Fruit fly (Drosophila melanogaster) whole organism, embryonic: ENCODE results near the gene AP-1-2beta.

ENCODE experiments used
- Blimp-1 ChIP-seq: fragments of 200-800 bp; sonication (Bioruptor generic); optimal IDR thresholded peaks from 3 replicates; lab custom pipeline; 2018; ENCODE audit warnings: missing biosample characterization, missing genetic modification characterization, mild to moderate bottlenecking, moderate library complexity, missing genetic modification reagents
- Bteb2 ChIP-seq: fragments of 200-800 bp; sonication (Bioruptor generic); optimal IDR thresholded peaks from 2 replicates; lab custom pipeline; 2016; ENCODE audit warnings: missing biosample characterization, missing genetic modification characterization
- CG11398 ChIP-seq: fragments of 200-800 bp; sonication (Bioruptor generic); optimal IDR thresholded peaks from 2 replicates; lab custom pipeline; 2016; ENCODE audit warnings: missing biosample characterization, missing genetic modification characterization
- CG11504 ChIP-seq: fragments of 200-800 bp; sonication (Bioruptor generic); optimal IDR thresholded peaks from 3 replicates; lab custom pipeline; 2019; ENCODE audit warnings: missing biosample characterization, mild to moderate bottlenecking, missing genetic modification characterization, moderate library complexity
- CG12155 ChIP-seq: fragments of 200-800 bp; sonication (Bioruptor generic); optimal IDR thresholded peaks from 3 replicates; lab custom pipeline; 2016; ENCODE audit warnings: missing biosample characterization, missing genetic modification characterization
- CG14014 ChIP-seq: fragments of 200-800 bp; sonication (Bioruptor generic); IDR thresholded peaks from 2 replicates; pipeline ENCODE4 v1.3.6; 2022; ENCODE audit warnings: missing biosample characterization, missing genetic modification characterization
- CG1603 ChIP-seq: fragments of 200-800 bp; sonication (Bioruptor generic); optimal IDR thresholded peaks from 2 replicates; lab custom pipeline; 2019; ENCODE audit warnings: missing biosample characterization, mild to moderate bottlenecking, missing genetic modification characterization, moderate library complexity
- CG17328 ChIP-seq: fragments of 200-800 bp; sonication (Bioruptor generic); IDR thresholded peaks from 2 replicates; pipeline ENCODE4 v1.3.6; 2022; ENCODE audit warnings: missing biosample characterization, missing genetic modification characterization
- CG17359 ChIP-seq: fragments of 200-800 bp; sonication (Bioruptor generic); optimal IDR thresholded peaks from 3 replicates; lab custom pipeline; 2018; ENCODE audit warnings: missing biosample characterization, mild to moderate bottlenecking, missing genetic modification characterization, moderate library complexity
- CG1792 ChIP-seq: fragments of 200-800 bp; sonication (Bioruptor generic); optimal IDR thresholded peaks from 2 replicates; lab custom pipeline; 2016; ENCODE audit warnings: missing biosample characterization, missing genetic modification characterization
- CG1832 ChIP-seq: fragments of 200-800 bp; sonication (Bioruptor generic); optimal IDR thresholded peaks from 2 replicates; lab custom pipeline; 2017; ENCODE audit warnings: missing biosample characterization, mild to moderate bottlenecking, missing genetic modification characterization, inconsistent platforms
- CG2678 ChIP-seq: fragments of 200-800 bp; sonication (Bioruptor generic); optimal IDR thresholded peaks from 3 replicates; lab custom pipeline; 2019; ENCODE audit warnings: missing biosample characterization, mild to moderate bottlenecking, missing genetic modification characterization, moderate library complexity
- CG34376 ChIP-seq: fragments of 200-800 bp; sonication (Bioruptor generic); optimal IDR thresholded peaks from 2 replicates; lab custom pipeline; 2018; ENCODE audit warnings: missing biosample characterization, mild to moderate bottlenecking, missing genetic modification characterization
- CG3726 ChIP-seq: fragments of 200-800 bp; sonication (Bioruptor generic); IDR thresholded peaks from 3 replicates; pipeline ENCODE4, ENCODE4 v1.3.6; 2022; ENCODE audit warnings: missing biosample characterization, missing genetic modification characterization
- CG3995 ChIP-seq: fragments of 200-800 bp; sonication (Bioruptor generic); optimal IDR thresholded peaks from 3 replicates; lab custom pipeline; 2016; ENCODE audit warnings: missing biosample characterization, missing genetic modification characterization
- CG4282 ChIP-seq: fragments of 200-800 bp; sonication (Bioruptor generic); optimal IDR thresholded peaks from 2 replicates; lab custom pipeline; 2016; ENCODE audit warnings: missing biosample characterization, missing genetic modification characterization
- CG4404 ChIP-seq: fragments of 200-800 bp; sonication (Bioruptor generic); IDR thresholded peaks from 2 replicates; pipeline ENCODE4 v1.3.6; 2022; ENCODE audit warnings: missing biosample characterization, missing genetic modification characterization
- CG6254 ChIP-seq: fragments of 200-800 bp; sonication (Bioruptor generic); optimal IDR thresholded peaks from 3 replicates; lab custom pipeline; 2017; ENCODE audit warnings: mild to moderate bottlenecking, missing biosample characterization, missing genetic modification reagents, missing genetic modification characterization
- CG7556 ChIP-seq: fragments of 200-800 bp; sonication (Bioruptor generic); optimal IDR thresholded peaks from 2 replicates; lab custom pipeline; 2017; ENCODE audit warnings: missing biosample characterization, mild to moderate bottlenecking, missing genetic modification characterization
- CG9215 ChIP-seq: fragments of 200-800 bp; sonication (Bioruptor generic); IDR thresholded peaks from 2 replicates; pipeline ENCODE4 v1.3.6; 2022; ENCODE audit warnings: missing biosample characterization, missing genetic modification characterization
- D19B ChIP-seq: fragments of 200-800 bp; sonication (Bioruptor generic); optimal IDR thresholded peaks from 2 replicates; lab custom pipeline; 2017; ENCODE audit warnings: missing biosample characterization, mild to moderate bottlenecking, missing genetic modification characterization
- Dfd ChIP-seq, 2 experiments: fragments of >200 bp; optimal IDR thresholded peaks; 2 replicates each; lab custom pipeline; 2017; ENCODE audit warnings: missing biosample characterization in 2 of 2, missing genetic modification characterization in 2 of 2
- Dll ChIP-seq: fragments of 200-800 bp; sonication (Bioruptor generic); IDR thresholded peaks from 4 replicates; pipeline ENCODE4 v1.3.6; 2022; ENCODE audit warnings: missing biosample characterization, missing genetic modification characterization; ENCODE audit not compliant: partially characterized antibody
- Doc2 ChIP-seq: fragments of 200-800 bp; sonication (Bioruptor generic); IDR thresholded peaks from 2 replicates; pipeline ENCODE4 v1.3.6; 2022; ENCODE audit warnings: missing biosample characterization, missing genetic modification characterization
- Fer3 ChIP-seq: fragments of 200-800 bp; sonication (Bioruptor generic); optimal IDR thresholded peaks from 2 replicates; lab custom pipeline; 2018; ENCODE audit warnings: missing biosample characterization, mild to moderate bottlenecking, missing genetic modification characterization, moderate library complexity
- HmgZ ChIP-seq: fragments of 200-800 bp; sonication (Bioruptor generic); optimal IDR thresholded peaks from 2 replicates; lab custom pipeline; 2018; ENCODE audit warnings: missing biosample characterization, mild to moderate bottlenecking, missing genetic modification characterization
- Mad ChIP-seq: fragments of 200-800 bp; sonication (Bioruptor generic); optimal IDR thresholded peaks from 2 replicates; lab custom pipeline; 2016; ENCODE audit warnings: missing biosample characterization, missing genetic modification characterization
- NC2α ChIP-seq: fragments of 200-800 bp; sonication (Bioruptor generic); optimal IDR thresholded peaks from 2 replicates; lab custom pipeline; 2016; ENCODE audit warnings: missing biosample characterization, missing genetic modification characterization
- NC2β ChIP-seq: fragments of 200-800 bp; sonication (Bioruptor generic); optimal IDR thresholded peaks from 2 replicates; lab custom pipeline; 2016; ENCODE audit warnings: missing biosample characterization, missing genetic modification characterization
- Ravus ChIP-seq: fragments of 200-800 bp; sonication (Bioruptor generic); IDR thresholded peaks from 2 replicates; pipeline ENCODE4 v1.3.6; 2022; ENCODE audit warnings: missing biosample characterization, missing genetic modification characterization
- Sox102F ChIP-seq: fragments of 200-800 bp; sonication (Bioruptor generic); optimal IDR thresholded peaks from 2 replicates; lab custom pipeline; 2018; ENCODE audit warnings: missing biosample characterization, mild to moderate bottlenecking, missing genetic modification characterization, moderate library complexity
- Spps ChIP-seq: fragments of 200-800 bp; sonication (Bioruptor generic); optimal IDR thresholded peaks from 2 replicates; lab custom pipeline; 2018; ENCODE audit warnings: missing biosample characterization, mild to moderate bottlenecking, missing genetic modification characterization
- al ChIP-seq: fragments of 200-800 bp; sonication (Bioruptor generic); IDR thresholded peaks from 2 replicates; pipeline ENCODE4 v1.3.6; 2022; ENCODE audit warnings: missing biosample characterization, missing genetic modification characterization
- crc ChIP-seq: fragments of 200-800 bp; sonication (Bioruptor generic); optimal IDR thresholded peaks from 2 replicates; lab custom pipeline; 2016; ENCODE audit warnings: missing biosample characterization, missing genetic modification characterization
- dmrt11E ChIP-seq: fragments of 200-800 bp; sonication (Bioruptor generic); optimal IDR thresholded peaks from 3 replicates; lab custom pipeline; 2018; ENCODE audit warnings: missing biosample characterization, mild to moderate bottlenecking, missing genetic modification characterization, moderate library complexity
- en ChIP-seq: fragments of 200-800 bp; sonication (Bioruptor generic); optimal IDR thresholded peaks from 2 replicates; lab custom pipeline; 2016; ENCODE audit warnings: missing biosample characterization, missing genetic modification characterization
- fd102C ChIP-seq: fragments of 200-800 bp; sonication (Bioruptor generic); optimal IDR thresholded peaks from 2 replicates; lab custom pipeline; 2018; ENCODE audit warnings: missing biosample characterization, mild to moderate bottlenecking, missing genetic modification characterization, moderate library complexity
- gsb ChIP-seq: fragments of 200-800 bp; sonication (Bioruptor generic); IDR thresholded peaks from 2 replicates; pipeline ENCODE4 v1.3.6; 2022; ENCODE audit warnings: missing biosample characterization, missing genetic modification characterization
- ham ChIP-seq: fragments of 200-800 bp; sonication (Bioruptor generic); IDR thresholded peaks from 2 replicates; pipeline ENCODE4 v1.3.6; 2022; ENCODE audit warnings: missing biosample characterization, missing genetic modification characterization
- ind ChIP-seq: fragments of 200-800 bp; sonication (Bioruptor generic); optimal IDR thresholded peaks from 3 replicates; lab custom pipeline; 2016; ENCODE audit warnings: missing biosample characterization, missing genetic modification characterization
- jing ChIP-seq: fragments of 200-800 bp; sonication (Bioruptor generic); optimal IDR thresholded peaks from 2 replicates; lab custom pipeline; 2018; ENCODE audit warnings: missing biosample characterization, mild to moderate bottlenecking, missing genetic modification characterization
- knrl ChIP-seq: fragments of 200-800 bp; sonication (Bioruptor generic); IDR thresholded peaks from 3 replicates; pipeline ENCODE4 v1.3.6; 2022; ENCODE audit warnings: missing biosample characterization, missing genetic modification characterization; ENCODE audit not compliant: partially characterized antibody
- lola ChIP-seq, 3 experiments: fragments of >200 bp in 2 of 3; fragments of 200-800 bp in 1 of 3; sonication (Bioruptor generic) in 1 of 3; optimal IDR thresholded peaks; 2 replicates each; lab custom pipeline; 2017 to 2019; ENCODE audit warnings: missing biosample characterization in 3 of 3, missing genetic modification characterization in 3 of 3, mild to moderate bottlenecking in 1 of 3, moderate library complexity in 1 of 3
- pho ChIP-seq: fragments of 200-800 bp; sonication (Bioruptor generic); optimal IDR thresholded peaks from 2 replicates; lab custom pipeline; 2016; ENCODE audit warnings: missing biosample characterization, missing genetic modification characterization
- schlank ChIP-seq: fragments of 200-800 bp; sonication (Bioruptor generic); optimal IDR thresholded peaks from 2 replicates; lab custom pipeline; 2018; ENCODE audit warnings: missing biosample characterization, mild to moderate bottlenecking, missing genetic modification characterization
- sisA ChIP-seq: fragments of 200-800 bp; sonication (Bioruptor generic); IDR thresholded peaks from 2 replicates; pipeline ENCODE4 v1.3.6; 2022; ENCODE audit warnings: missing biosample characterization, missing genetic modification characterization
- slp2 ChIP-seq: fragments of 200-800 bp; sonication (Bioruptor generic); optimal IDR thresholded peaks from 2 replicates; lab custom pipeline; 2016; ENCODE audit warnings: missing biosample characterization, missing genetic modification characterization
- zen2 ChIP-seq: fragments of 200-800 bp; sonication (Bioruptor generic); IDR thresholded peaks from 3 replicates; pipeline ENCODE4 v1.3.6; 2022; ENCODE audit warnings: missing biosample characterization, missing genetic modification characterization; ENCODE audit not compliant: partially characterized antibody
- zf30C ChIP-seq: fragments of 200-800 bp; sonication (Bioruptor generic); optimal IDR thresholded peaks from 3 replicates; lab custom pipeline; 2018; ENCODE audit warnings: missing biosample characterization, mild to moderate bottlenecking, missing genetic modification characterization

AP-1-2beta gene

DNA sequence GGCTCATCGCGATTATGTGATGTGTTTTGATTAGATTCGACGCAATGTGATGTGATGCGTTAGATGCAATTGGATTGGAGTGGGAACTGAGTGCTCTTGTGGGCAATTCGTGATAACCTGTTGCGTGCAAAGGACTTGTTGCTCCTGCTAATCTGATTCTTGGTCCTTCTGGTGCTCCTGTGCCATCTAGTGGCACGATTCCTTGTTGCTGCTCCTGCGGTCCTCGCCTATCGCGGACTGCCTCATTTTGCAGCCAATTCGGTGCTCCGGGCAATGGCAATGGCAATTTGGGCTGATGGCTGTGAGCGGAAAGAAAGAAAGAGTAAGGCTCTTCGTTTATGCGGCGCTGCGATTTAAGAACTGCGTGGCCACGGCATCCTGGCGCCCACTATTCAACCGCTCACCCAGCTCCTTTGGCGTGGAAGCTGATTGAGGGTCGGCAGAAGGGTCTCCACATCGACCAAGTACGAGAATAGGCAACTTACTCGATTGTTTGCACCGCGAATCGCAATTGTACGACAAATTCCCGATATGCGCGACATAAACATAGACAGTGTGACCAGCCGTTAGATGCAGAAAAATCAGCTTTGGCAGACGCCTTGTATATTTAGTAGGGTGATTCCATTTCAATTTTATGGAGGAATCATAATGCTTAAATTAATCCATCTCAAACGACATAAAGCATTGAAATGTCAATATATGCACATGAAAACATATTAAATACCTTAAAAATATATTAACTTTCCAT is 37.7 kb upstream of the AP-1-2beta start, which contains the start of gene Mer (continued):
- TF ChIP-seq NC2α (GFP tag; lab: Kevin White, UChicago), result peak; percentile 46
- TF ChIP-seq zf30C (GFP tag; lab: Kevin White, UChicago), result no peak
- no peak for TF ChIP-seq jing (GFP tag; lab: Kevin White, UChicago)
- 0 out of 2 replicates have a peak, but pooled peaks have one; percentile 57 for TF ChIP-seq ham (GFP tag; lab: Robert Waterston, UW)
- TF ChIP-seq CG7556 (GFP tag; lab: Kevin White, UChicago), result peak; percentile 75
- peak; percentile 81 for TF ChIP-seq al (GFP tag; lab: Robert Waterston, UW)
- no peak for TF ChIP-seq Sox102F (GFP tag; lab: Kevin White, UChicago)
- peak; percentile 60 for TF ChIP-seq CG4404
- TF ChIP-seq ind (GFP tag; lab: Kevin White, UChicago), result peak; percentile 84
- peak; percentile 66 for TF ChIP-seq CG9215 (GFP tag; lab: Robert Waterston, UW)
- TF ChIP-seq schlank (tag; lab: Kevin White, UChicago), result peak; percentile 75
- peak; percentile 44 for TF ChIP-seq CG3995 (GFP tag; lab: Kevin White, UChicago)
- TF ChIP-seq sisA (GFP tag; lab: Robert Waterston, UW), result peak; percentile 76
- peak; percentile 10 for TF ChIP-seq fd102C
- TF ChIP-seq Ravus (GFP tag; lab: Robert Waterston, UW), result peak; percentile 34; the same call in 1 of the 2 replicates
- peak; percentile 73 for TF ChIP-seq CG11398 (GFP tag; lab: Kevin White, UChicago)
- TF ChIP-seq knrl (GFP tag; lab: Robert Waterston, UW), result no peak
- TF ChIP-seq zen2 (GFP tag; lab: Robert Waterston, UW), result no peak
- TF ChIP-seq pho, result peak; percentile 72
- peak; percentile 75 for TF ChIP-seq CG17328
- peak; percentile 81 for TF ChIP-seq Fer3
- peak; percentile 89 for TF ChIP-seq HmgZ (tag; lab: Kevin White, UChicago)
- TF ChIP-seq CG1792 (GFP tag; lab: Kevin White, UChicago), result peak; percentile 71
- peak; percentile 71 for TF ChIP-seq gsb
- TF ChIP-seq dmrt11E (tag; lab: Kevin White, UChicago), result peak; percentile 76
- peak; percentile 56 for TF ChIP-seq Spps
- TF ChIP-seq CG1832 (GFP tag; lab: Kevin White, UChicago), result no peak
- TF ChIP-seq CG12155, result peak; percentile 73
- TF ChIP-seq Blimp-1 (GFP tag; lab: Kevin White, UChicago), result peak; percentile 75
- peak; percentile 90 for TF ChIP-seq CG34376
- TF ChIP-seq en (GFP tag; lab: Kevin White, UChicago), result peak; percentile 70
- peak; percentile 73 for TF ChIP-seq CG4282 (GFP tag; lab: Kevin White, UChicago)
- peak in 1 of 3 experiments; percentile 74 for TF ChIP-seq lola (GFP tag; optimal IDR thresholded peaks at IDR 0.05; lab: Kevin White, UChicago)
- no peak for TF ChIP-seq Doc2 (GFP tag; lab: Robert Waterston, UW)
- no peak for TF ChIP-seq Dll (GFP tag; lab: Robert Waterston, UW)
- TF ChIP-seq CG14014, result peak; percentile 76
- TF ChIP-seq Mad, result peak; percentile 82
- peak; percentile 88 for TF ChIP-seq CG2678 (tag; lab: Kevin White, UChicago)
- TF ChIP-seq CG1603 (tag; lab: Kevin White, UChicago), result peak; percentile 93
- peak; percentile 85 for TF ChIP-seq Bteb2 (GFP tag; lab: Kevin White, UChicago)
- peak; percentile 79 for TF ChIP-seq NC2β (GFP tag; lab: Kevin White, UChicago)
- TF ChIP-seq slp2 (GFP tag; lab: Kevin White, UChicago), result peak; percentile 69
- TF ChIP-seq CG11504 (tag; lab: Kevin White, UChicago), result peak; percentile 85
- TF ChIP-seq CG3726 (GFP tag; lab: Robert Waterston, UW), result peak; percentile 81; the same call in 2 of the 3 replicates
- peak; percentile 51 for TF ChIP-seq CG6254
- peak; percentile 77 for TF ChIP-seq D19B (GFP tag; lab: Kevin White, UChicago)
- peak; percentile 82 for TF ChIP-seq crc (GFP tag; lab: Kevin White, UChicago)
- peak; percentile 80 for TF ChIP-seq CG17359 (tag; lab: Kevin White, UChicago)
- no peak for TF ChIP-seq Dfd (GFP tag; optimal IDR thresholded peaks at IDR 0.05; lab: Kevin White, UChicago)
